Fruit fly (Drosophila melanogaster): ENCODE data around the gene VAChT.

dm6 chr3R:18731241-18731640 lies 25.9 kb downstream of the VAChT start:
- no peak for TF ChIP-seq EcR (GFP tag; optimal IDR thresholded peaks at IDR 0.05)
- no peak for TF ChIP-seq CG17806 (tag; optimal IDR thresholded peaks at IDR 0.05)
- TF ChIP-seq CG34367 (tag; optimal IDR thresholded peaks at IDR 0.05), result no peak
- TF ChIP-seq Ets98B (GFP tag; IDR thresholded peaks at IDR 0.05), result no peak
- TF ChIP-seq CG8159 (tag; optimal IDR thresholded peaks at IDR 0.05), result no peak
- TF ChIP-seq Pif1A (GFP tag; optimal IDR thresholded peaks at IDR 0.05), result no peak
- TF ChIP-seq CG9948 (tag; optimal IDR thresholded peaks at IDR 0.05), result no peak
- no peak for TF ChIP-seq fd96Ca (GFP tag; IDR thresholded peaks at IDR 0.05)
- no peak for TF ChIP-seq D1 (tag; optimal IDR thresholded peaks at IDR 0.05)
- TF ChIP-seq CG10348 (GFP tag; IDR thresholded peaks at IDR 0.05), result no peak
- no peak for TF ChIP-seq CG15710 (tag; optimal IDR thresholded peaks at IDR 0.05)
- no peak for TF ChIP-seq gl (tag; optimal IDR thresholded peaks at IDR 0.05)
- no peak for TF ChIP-seq rn (GFP tag; IDR thresholded peaks at IDR 0.05)

Data from whole organism, pupa.